Worm (Caenorhabditis elegans) whole organism, L4 larva: ENCODE data around the gene nhr-28.

Experiments used
- D1046.2 ChIP-seq: fragments of 200-800 bp; sonication (Bioruptor generic); IDR thresholded peaks from 2 replicates; pipeline ENCODE4 v1.3.6; 2022; ENCODE audit warnings: missing genetic modification characterization, missing compliant biosample characterization
- F26F4.8 ChIP-seq: fragments of 200-800 bp; sonication (Bioruptor generic); conservative IDR thresholded peaks from 2 replicates; pipeline ENCODE4 v1.3.6; 2022; ENCODE audit warnings: missing genetic modification characterization, missing compliant biosample characterization
- F37D6.2 ChIP-seq: sonication (generic microtip); optimal IDR thresholded peaks from 2 replicates; lab custom pipeline; 2016; ENCODE audit warnings: mild to moderate bottlenecking, missing genetic modification characterization, missing compliant biosample characterization
- F44E2.7 ChIP-seq: fragments of 200-800 bp; sonication (Bioruptor generic); IDR thresholded peaks from 2 replicates; pipeline ENCODE4 v2.1.2; 2022; ENCODE audit warnings: missing genetic modification characterization, missing compliant biosample characterization
- Y48G9A.11 ChIP-seq: fragments of 200-800 bp; sonication (Bioruptor generic); IDR thresholded peaks from 2 replicates; pipeline ENCODE4 v1.3.6; 2022; ENCODE audit warnings: missing genetic modification reagents, missing genetic modification characterization, missing compliant biosample characterization
- Y75B8A.6 ChIP-seq: fragments of 200-800 bp; sonication (Bioruptor generic); IDR thresholded peaks from 2 replicates; pipeline ENCODE4 v1.3.6; 2022; ENCODE audit warnings: missing genetic modification reagents, missing genetic modification characterization, missing compliant biosample characterization
- ZK337.2 ChIP-seq: fragments of 200-800 bp; sonication (Bioruptor generic); IDR thresholded peaks from 2 replicates; pipeline ENCODE4 v1.3.6; 2022; ENCODE audit warnings: missing genetic modification reagents, missing genetic modification characterization, missing compliant biosample characterization
- arid-1 ChIP-seq: fragments of 200-800 bp; sonication (Bioruptor generic); conservative IDR thresholded peaks from 2 replicates; pipeline ENCODE4 v1.3.6; 2022; ENCODE audit warnings: missing genetic modification reagents, missing genetic modification characterization, missing compliant biosample characterization
- attf-4 ChIP-seq: sonication (generic microtip); optimal IDR thresholded peaks from 3 replicates; lab custom pipeline; 2017; ENCODE audit warnings: missing biosample characterization, missing genetic modification characterization
- dpl-1 ChIP-seq: fragments of 150-350 bp; optimal IDR thresholded peaks from 2 replicates; lab custom pipeline; 2014; ENCODE audit warnings: missing biosample characterization, missing genetic modification reagents, missing genetic modification characterization
- duxl-1 ChIP-seq: sonication (generic microtip); optimal IDR thresholded peaks from 2 replicates; lab custom pipeline; 2016; ENCODE audit warnings: mild to moderate bottlenecking, missing genetic modification characterization, moderate library complexity, missing compliant biosample characterization; ENCODE audit not compliant: poor library complexity
- dve-1 ChIP-seq: sonication (generic microtip); optimal IDR thresholded peaks from 2 replicates; lab custom pipeline; 2017; ENCODE audit warnings: antibody characterized with exemption, mild to moderate bottlenecking, missing genetic modification characterization, missing compliant biosample characterization; ENCODE audit not compliant: insufficient read depth
- egl-43 ChIP-seq: fragments of 200-800 bp; sonication (Bioruptor generic); IDR thresholded peaks from 2 replicates; pipeline ENCODE4 v1.3.6; 2022; ENCODE audit warnings: missing genetic modification reagents, missing genetic modification characterization, missing compliant biosample characterization
- fos-1 ChIP-seq: fragments of 150-350 bp; optimal IDR thresholded peaks from 2 replicates; lab custom pipeline; 2014; ENCODE audit warnings: missing biosample characterization, missing genetic modification characterization
- hif-1 ChIP-seq, 2 experiments: sonication (generic microtip); optimal IDR thresholded peaks; 2 replicates each; lab custom pipeline; 2016 to 2017; ENCODE audit warnings: missing compliant biosample characterization in 2 of 2, missing genetic modification characterization in 2 of 2, missing genetic modification reagents in 2 of 2, missing genotype in 2 of 2, mild to moderate bottlenecking in 1 of 2
- hlh-11 ChIP-seq: fragments of 200-800 bp; sonication (Bioruptor generic); optimal IDR thresholded peaks from 2 replicates; lab custom pipeline; 2018; ENCODE audit warnings: mild to moderate bottlenecking, missing genetic modification characterization, missing compliant biosample characterization
- hmg-1.1 ChIP-seq: fragments of 200-800 bp; sonication (Bioruptor generic); IDR thresholded peaks from 2 replicates; pipeline ENCODE4 v1.3.6; 2022; ENCODE audit warnings: missing genetic modification reagents, missing genetic modification characterization, missing compliant biosample characterization
- jun-1 ChIP-seq: fragments of 150-350 bp; optimal IDR thresholded peaks from 2 replicates; lab custom pipeline; 2014; ENCODE audit warnings: missing biosample characterization, missing genetic modification reagents, missing genetic modification characterization
- lim-7 ChIP-seq: fragments of 200-800 bp; sonication (Bioruptor generic); IDR thresholded peaks from 2 replicates; pipeline ENCODE4 v1.3.6; 2022; ENCODE audit warnings: missing genetic modification characterization, missing compliant biosample characterization
- lin-1 ChIP-seq: fragments of 200-800 bp; sonication (Bioruptor generic); IDR thresholded peaks from 2 replicates; pipeline ENCODE4 v1.3.6; 2022; ENCODE audit warnings: missing genetic modification reagents, missing genetic modification characterization, missing compliant biosample characterization
- lin-13 ChIP-seq: fragments of 150-350 bp; optimal IDR thresholded peaks from 2 replicates; lab custom pipeline; 2014; ENCODE audit warnings: missing biosample characterization, missing genetic modification reagents, missing genetic modification characterization
- lin-15B ChIP-seq: fragments of 150-350 bp; sonication (generic microtip); optimal IDR thresholded peaks from 3 replicates; lab custom pipeline; 2014; ENCODE audit warnings: missing biosample characterization, missing genetic modification characterization
- lin-29 ChIP-seq: fragments of 200-800 bp; sonication (Bioruptor generic); IDR thresholded peaks from 2 replicates; pipeline ENCODE4 v1.3.6; 2022; ENCODE audit warnings: missing genetic modification reagents, missing genetic modification characterization, missing compliant biosample characterization
- lin-38 ChIP-seq: fragments of 200-800 bp; sonication (Bioruptor generic); IDR thresholded peaks from 2 replicates; pipeline ENCODE4 v1.3.6; 2022; ENCODE audit warnings: missing genetic modification reagents, missing genetic modification characterization, missing compliant biosample characterization
- lir-3 ChIP-seq: sonication (generic microtip); optimal IDR thresholded peaks from 2 replicates; lab custom pipeline; 2016; ENCODE audit warnings: mild to moderate bottlenecking, missing genetic modification characterization, missing compliant biosample characterization
- madf-9 ChIP-seq: fragments of 200-800 bp; sonication (Bioruptor generic); conservative IDR thresholded peaks from 2 replicates; pipeline ENCODE4 v1.3.6; 2022; ENCODE audit warnings: missing genetic modification reagents, missing genetic modification characterization, missing compliant biosample characterization
- mdl-1 ChIP-seq, 2 experiments: fragments of 150-350 bp in 1 of 2; sonication (generic microtip) in 1 of 2; optimal IDR thresholded peaks; 2 replicates each; lab custom pipeline; 2014 to 2017; ENCODE audit warnings: missing biosample characterization in 2 of 2, missing genetic modification characterization in 2 of 2
- mep-1 ChIP-seq: fragments of 150-350 bp; sonication (generic microtip); optimal IDR thresholded peaks from 3 replicates; lab custom pipeline; 2014; ENCODE audit warnings: missing biosample characterization, missing genetic modification characterization
- mes-2 ChIP-seq: sonication (generic microtip); optimal IDR thresholded peaks from 2 replicates; lab custom pipeline; 2016; ENCODE audit warnings: missing genotype, mild to moderate bottlenecking, missing genetic modification characterization, missing compliant biosample characterization; ENCODE audit not compliant: poor library complexity, severe bottlenecking
- nhr-102 ChIP-seq: sonication (generic microtip); optimal IDR thresholded peaks from 2 replicates; lab custom pipeline; 2016; ENCODE audit warnings: mild to moderate bottlenecking, missing genetic modification characterization, moderate library complexity, missing compliant biosample characterization
- nhr-111 ChIP-seq: fragments of 200-800 bp; sonication (Bioruptor generic); optimal IDR thresholded peaks from 2 replicates; lab custom pipeline; 2018; ENCODE audit warnings: mild to moderate bottlenecking, missing genetic modification characterization, missing compliant biosample characterization
- nhr-41 ChIP-seq: fragments of 200-800 bp; sonication (Bioruptor generic); IDR thresholded peaks from 2 replicates; pipeline ENCODE4 v1.3.6; 2022; ENCODE audit warnings: missing genetic modification reagents, missing genetic modification characterization, missing compliant biosample characterization
- nhr-42 ChIP-seq: fragments of 200-800 bp; sonication (Bioruptor generic); IDR thresholded peaks from 2 replicates; pipeline ENCODE4 v1.3.6; 2022; ENCODE audit warnings: missing genetic modification characterization, missing compliant biosample characterization
- nhr-77 ChIP-seq: fragments of 150-350 bp; optimal IDR thresholded peaks from 2 replicates; lab custom pipeline; 2014; ENCODE audit warnings: missing biosample characterization, missing genetic modification characterization
- php-3 ChIP-seq: fragments of 200-800 bp; sonication (Bioruptor generic); IDR thresholded peaks from 2 replicates; pipeline ENCODE4 v1.3.6; 2022; ENCODE audit warnings: missing genetic modification reagents, missing genetic modification characterization, missing compliant biosample characterization
- rbr-2 ChIP-seq: sonication (generic microtip); optimal IDR thresholded peaks from 2 replicates; lab custom pipeline; 2016; ENCODE audit warnings: missing genotype, missing genetic modification characterization, missing compliant biosample characterization
- saeg-2 ChIP-seq: fragments of 200-800 bp; sonication (Bioruptor generic); IDR thresholded peaks from 2 replicates; pipeline ENCODE4 v1.3.6; 2022; ENCODE audit warnings: missing genetic modification reagents, missing genetic modification characterization, missing compliant biosample characterization
- sdz-12 ChIP-seq: fragments of 200-800 bp; sonication (Bioruptor generic); optimal IDR thresholded peaks from 2 replicates; lab custom pipeline; 2018; ENCODE audit warnings: mild to moderate bottlenecking, missing genetic modification characterization, missing compliant biosample characterization
- spr-1 ChIP-seq: sonication (generic microtip); optimal IDR thresholded peaks from 2 replicates; lab custom pipeline; 2016; ENCODE audit warnings: mild to moderate bottlenecking, missing genetic modification characterization, missing compliant biosample characterization
- spr-3 ChIP-seq: fragments of 200-800 bp; sonication (Bioruptor generic); optimal IDR thresholded peaks from 2 replicates; lab custom pipeline; 2018; ENCODE audit warnings: mild to moderate bottlenecking, missing genetic modification characterization, missing compliant biosample characterization
- tag-97 ChIP-seq: fragments of 200-800 bp; sonication (Bioruptor generic); IDR thresholded peaks from 2 replicates; pipeline ENCODE4 v1.3.6; 2022; ENCODE audit warnings: missing genetic modification characterization, missing compliant biosample characterization
- tra-1 ChIP-seq: fragments of 200-800 bp; sonication (Bioruptor generic); IDR thresholded peaks from 2 replicates; pipeline ENCODE4 v1.3.6; 2022; ENCODE audit warnings: missing genetic modification reagents, missing genetic modification characterization, missing compliant biosample characterization
- unc-130 ChIP-seq: sonication (generic microtip); optimal IDR thresholded peaks from 2 replicates; lab custom pipeline; 2016; ENCODE audit warnings: missing genetic modification reagents, missing genetic modification characterization, missing compliant biosample characterization
- vab-7 ChIP-seq: fragments of 200-800 bp; sonication (Bioruptor generic); IDR thresholded peaks from 2 replicates; pipeline ENCODE4 v1.3.6; 2022; ENCODE audit warnings: missing genetic modification reagents, missing genetic modification characterization, missing compliant biosample characterization
- zag-1 ChIP-seq: fragments of 150-350 bp; optimal IDR thresholded peaks from 2 replicates; lab custom pipeline; 2014; ENCODE audit warnings: missing biosample characterization, missing genetic modification characterization
- zfp-3 ChIP-seq: fragments of 200-800 bp; sonication (Bioruptor generic); conservative IDR thresholded peaks from 2 replicates; pipeline ENCODE4 v1.3.6; 2022; ENCODE audit warnings: missing genetic modification reagents, missing genetic modification characterization, missing compliant biosample characterization
- zip-2 ChIP-seq: fragments of 150-350 bp; optimal IDR thresholded peaks from 2 replicates; lab custom pipeline; 2014; ENCODE audit warnings: missing biosample characterization, missing genetic modification characterization
- ztf-7 ChIP-seq: fragments of 150-350 bp; optimal IDR thresholded peaks from 2 replicates; lab custom pipeline; 2014; ENCODE audit warnings: missing biosample characterization, missing genetic modification characterization

Gene nhr-28

ce11 chrX:16377903-16378302 lies 23.1 kb downstream of the nhr-28 start (continued):
- TF ChIP-seq mdl-1 (tag; optimal IDR thresholded peaks at IDR 0.05; lab: Kevin White, UChicago) (peak in 1 of 2 experiments; percentile 10), Y48G9A.11 (GFP tag; lab: Robert Waterston, UW) (0 out of 2 replicates have a peak, but pooled peaks have one; percentile 52), F37D6.2 (tag; lab: Kevin White, UChicago) (no peak), ztf-7 (tag; lab: Kevin White, UChicago) (peak; percentile 77), lim-7 (peak; percentile 65), attf-4 (tag; lab: Kevin White, UChicago) (no peak), lin-38 (GFP tag; lab: Robert Waterston, UW) (peak; percentile 71), dve-1 (tag; lab: Kevin White, UChicago) (peak; percentile 91), ZK337.2 (GFP tag; lab: Robert Waterston, UW) (peak; percentile 74; the same call in 1 of the 2 replicates), jun-1 (tag; lab: Kevin White, UChicago) (no peak), dpl-1 (GFP tag; lab: Kevin White, UChicago) (no peak), arid-1 (peak; percentile 64; the same call in 1 of the 2 replicates), nhr-41 (GFP tag; lab: Robert Waterston, UW) (peak; percentile 79), php-3 (GFP tag; lab: Robert Waterston, UW) (peak; percentile 73; the same call in 1 of the 2 replicates), nhr-102 (peak; percentile 81), lir-3 (tag; lab: Kevin White, UChicago) (peak; percentile 40), zag-1 (tag; lab: Kevin White, UChicago) (no peak), egl-43 (GFP tag; lab: Robert Waterston, UW) (peak; percentile 84), lin-13 (GFP tag; lab: Kevin White, UChicago) (peak; percentile 66), hif-1 (tag; optimal IDR thresholded peaks at IDR 0.05; lab: Kevin White, UChicago) (peak in 1 of 2 experiments; percentile 29), mep-1 (tag; lab: Kevin White, UChicago) (peak; percentile 79), spr-1 (peak; percentile 73), unc-130 (GFP tag; lab: Kevin White, UChicago) (peak; percentile 12), mes-2 (peak; percentile 81), nhr-77 (peak; percentile 61), vab-7 (GFP tag; lab: Robert Waterston, UW) (peak; percentile 71), lin-15B (tag; lab: Kevin White, UChicago) (no peak), Y75B8A.6 (GFP tag; lab: Robert Waterston, UW) (peak; percentile 85; the same call in 1 of the 2 replicates), nhr-42 (GFP tag; lab: Robert Waterston, UW) (peak; percentile 43; the same call in 1 of the 2 replicates), zfp-3 (GFP tag; lab: Robert Waterston, UW) (peak; percentile 71; the same call in 1 of the 2 replicates), duxl-1 (tag; lab: Kevin White, UChicago) (peak; percentile 20), F26F4.8 (peak; percentile 68; the same call in 1 of the 2 replicates), lin-29 (GFP tag; lab: Robert Waterston, UW) (peak; percentile 56; the same call in 1 of the 2 replicates), hlh-11 (tag; lab: Kevin White, UChicago) (peak; percentile 83), sdz-12 (GFP tag; lab: Kevin White, UChicago) (no peak), tra-1 (peak; percentile 92), rbr-2 (peak; percentile 33), nhr-111 (peak; percentile 33), zip-2 (peak; percentile 77), madf-9 (GFP tag; lab: Robert Waterston, UW) (peak; percentile 52; the same call in 1 of the 2 replicates), hmg-1.1 (GFP tag; lab: Robert Waterston, UW) (peak; percentile 61), D1046.2 (GFP tag; lab: Robert Waterston, UW) (no peak), lin-1 (peak; percentile 82; the same call in 1 of the 2 replicates), spr-3 (GFP tag; lab: Kevin White, UChicago) (peak; percentile 41), F44E2.7 (GFP tag; lab: Robert Waterston, UW) (0 out of 2 replicates have a peak, but pooled peaks have one; percentile 36), saeg-2 (GFP tag; lab: Robert Waterston, UW) (peak; percentile 53; the same call in 1 of the 2 replicates), tag-97 (GFP tag; lab: Robert Waterston, UW) (no peak), fos-1 (no peak)
- TF ChIP-seq, all 104 proteins: peak for 61
